Worm (Caenorhabditis elegans): Measurements from ENCODE around the gene scb-1.

- TF ChIP-seq unc-62 (GFP tag; optimal IDR thresholded peaks at IDR 0.05) (no peak), aly-2 (tag; optimal IDR thresholded peaks at IDR 0.05) (no peak), aha-1 (tag; optimal IDR thresholded peaks at IDR 0.05) (no peak), ama-1 (optimal IDR thresholded peaks at IDR 0.05) (no peak), unc-130 (tag; optimal IDR thresholded peaks at IDR 0.05) (no peak), lin-13 (GFP tag; optimal IDR thresholded peaks at IDR 0.05) (no peak)
These were observed 45.0 kb upstream of the scb-1 start, which contains the start of gene srg-40 for ce11 chrV:11164475-11164874.

Data from whole organism, L1 larva.